Fruit fly (Drosophila melanogaster) whole organism, adult: ENCODE data around the gene CG13010.

Experiments used
- CG11617 ChIP-seq: fragments of 200-800 bp; sonication (Bioruptor generic); optimal IDR thresholded peaks from 2 replicates; lab custom pipeline; 2017; ENCODE audit warnings: mild to moderate bottlenecking, missing biosample characterization, missing genetic modification reagents, missing genetic modification characterization
- CG12768 ChIP-seq: fragments of 200-800 bp; sonication (Bioruptor generic); optimal IDR thresholded peaks from 2 replicates; lab custom pipeline; 2017; ENCODE audit warnings: missing biosample characterization, missing genetic modification characterization, mild to moderate bottlenecking, moderate library complexity, missing genetic modification reagents
- CG14711 ChIP-seq: fragments of 200-800 bp; sonication (Bioruptor generic); optimal IDR thresholded peaks from 2 replicates; lab custom pipeline; 2018; ENCODE audit warnings: missing biosample characterization, mild to moderate bottlenecking, missing genetic modification characterization, moderate library complexity
- CG1620 ChIP-seq: fragments of 200-800 bp; sonication (Bioruptor generic); optimal IDR thresholded peaks from 2 replicates; lab custom pipeline; 2016; ENCODE audit warnings: missing biosample characterization, missing genetic modification characterization
- CG33017 ChIP-seq: fragments of 200-800 bp; sonication (Bioruptor generic); optimal IDR thresholded peaks from 2 replicates; lab custom pipeline; 2018; ENCODE audit warnings: missing biosample characterization, mild to moderate bottlenecking, missing genetic modification characterization, moderate library complexity
- CG5204 ChIP-seq: fragments of 200-800 bp; sonication (Bioruptor generic); optimal IDR thresholded peaks from 2 replicates; lab custom pipeline; 2016; ENCODE audit warnings: missing biosample characterization, missing genetic modification characterization
- CG7045 ChIP-seq: fragments of 200-800 bp; sonication (Bioruptor generic); optimal IDR thresholded peaks from 2 replicates; lab custom pipeline; 2017; ENCODE audit warnings: missing biosample characterization, mild to moderate bottlenecking, missing genetic modification characterization
- CG7101 ChIP-seq: fragments of 200-800 bp; sonication (Bioruptor generic); optimal IDR thresholded peaks from 2 replicates; lab custom pipeline; 2018; ENCODE audit warnings: missing biosample characterization, mild to moderate bottlenecking, missing genetic modification characterization, moderate library complexity
- Clk ChIP-seq: fragments of 200-800 bp; sonication (Bioruptor generic); optimal IDR thresholded peaks from 2 replicates; lab custom pipeline; 2017; ENCODE audit warnings: missing biosample characterization, missing genetic modification characterization
- Crg-1 ChIP-seq: fragments of 200-800 bp; sonication (Bioruptor generic); optimal IDR thresholded peaks from 2 replicates; lab custom pipeline; 2016; ENCODE audit warnings: missing biosample characterization, missing genetic modification characterization
- Hr96 ChIP-seq: fragments of 200-800 bp; sonication (Bioruptor generic); optimal IDR thresholded peaks from 2 replicates; lab custom pipeline; 2016; ENCODE audit warnings: missing biosample characterization, missing genetic modification characterization
- Mnt ChIP-seq: fragments of 200-800 bp; sonication (Bioruptor generic); optimal IDR thresholded peaks from 2 replicates; lab custom pipeline; 2016; ENCODE audit warnings: missing biosample characterization, mild to moderate bottlenecking, missing genetic modification characterization
- bab1 ChIP-seq: fragments of 200-800 bp; sonication (Bioruptor generic); optimal IDR thresholded peaks from 3 replicates; lab custom pipeline; 2019; ENCODE audit warnings: missing biosample characterization, mild to moderate bottlenecking, missing genetic modification characterization, moderate library complexity
- cic ChIP-seq: fragments of 200-800 bp; sonication (Bioruptor generic); optimal IDR thresholded peaks from 2 replicates; lab custom pipeline; 2017; ENCODE audit warnings: missing biosample characterization, mild to moderate bottlenecking, missing genetic modification characterization, moderate library complexity
- cnc ChIP-seq, 2 experiments: fragments of >200 bp; optimal IDR thresholded peaks; 2 replicates each; lab custom pipeline; 2017
- kay ChIP-seq: fragments of 200-800 bp; sonication (Bioruptor generic); peaks from one replicate; lab custom pipeline; 2016; ENCODE audit warnings: missing biosample characterization, missing genetic modification characterization, borderline replicate concordance
- ovo ChIP-seq: fragments of 200-800 bp; sonication (Bioruptor generic); optimal IDR thresholded peaks from 2 replicates; lab custom pipeline; 2016; ENCODE audit warnings: missing biosample characterization, missing genetic modification characterization
- pad ChIP-seq: fragments of 200-800 bp; sonication (Bioruptor generic); optimal IDR thresholded peaks from 3 replicates; lab custom pipeline; 2017; ENCODE audit warnings: missing biosample characterization, missing genetic modification characterization, mild to moderate bottlenecking, moderate library complexity, missing genetic modification reagents
- tj ChIP-seq: fragments of 200-800 bp; sonication (Bioruptor generic); optimal IDR thresholded peaks from 3 replicates; lab custom pipeline; 2017; ENCODE audit warnings: missing biosample characterization, mild to moderate bottlenecking, missing genetic modification characterization, moderate library complexity
- toe ChIP-seq: fragments of 200-800 bp; sonication (Bioruptor generic); optimal IDR thresholded peaks from 2 replicates; lab custom pipeline; 2016; ENCODE audit warnings: missing biosample characterization, missing genetic modification characterization

Gene CG13010

dm6 chrX:16640260-16641100 is 38.3 kb downstream of the CG13010 start, which contains the start of the genes SNRPG and mthl1:
Gene SNRPG (minus strand): TSS chrX:16640419.
Gene mthl1 (plus strand): TSS chrX:16640968.
- TF ChIP-seq CG1620 (GFP tag; lab: Kevin White, UChicago) (peak; percentile 77), CG7045 (peak; percentile 54), tj (GFP tag; lab: Kevin White, UChicago) (no peak), pad (GFP tag; lab: Kevin White, UChicago) (peak; percentile 64), toe (GFP tag; lab: Kevin White, UChicago) (peak; percentile 63), kay (GFP tag; lab: Kevin White, UChicago) (no peak), cic (GFP tag; lab: Kevin White, UChicago) (no peak), CG11617 (GFP tag; lab: Kevin White, UChicago) (peak; percentile 63), Clk (GFP tag; lab: Kevin White, UChicago) (peak; percentile 52), cnc (optimal IDR thresholded peaks at IDR 0.05; lab: Kevin White, UChicago) (no peak), Crg-1 (GFP tag; lab: Kevin White, UChicago) (peak; percentile 40), Mnt (GFP tag; lab: Kevin White, UChicago) (peak; percentile 71), Hr96 (GFP tag; lab: Kevin White, UChicago) (no peak), CG12768 (GFP tag; lab: Kevin White, UChicago) (peak; percentile 73), CG14711 (tag; lab: Kevin White, UChicago) (peak; percentile 63), CG5204 (GFP tag; lab: Kevin White, UChicago) (peak; percentile 81), CG33017 (tag; lab: Kevin White, UChicago) (no peak), ovo (GFP tag; lab: Kevin White, UChicago) (peak; percentile 36), bab1 (GFP tag; lab: Kevin White, UChicago) (peak; percentile 58), CG7101 (tag; lab: Kevin White, UChicago) (peak; percentile 73)

- TF ChIP-seq tj (GFP tag; lab: Kevin White, UChicago) (peak; percentile 67), Hr96 (GFP tag; lab: Kevin White, UChicago) (peak; percentile 89), CG5204 (GFP tag; lab: Kevin White, UChicago) (peak; percentile 65), cnc (optimal IDR thresholded peaks at IDR 0.05; lab: Kevin White, UChicago) (no peak), CG1620 (GFP tag; lab: Kevin White, UChicago) (peak; percentile 90), CG7045 (peak; percentile 58), toe (GFP tag; lab: Kevin White, UChicago) (peak; percentile 54), CG14711 (tag; lab: Kevin White, UChicago) (peak; percentile 70), Mnt (GFP tag; lab: Kevin White, UChicago) (peak; percentile 93), CG33017 (tag; lab: Kevin White, UChicago) (peak; percentile 59), CG11617 (GFP tag; lab: Kevin White, UChicago) (peak; percentile 94), CG12768 (GFP tag; lab: Kevin White, UChicago) (peak; percentile 77), Clk (GFP tag; lab: Kevin White, UChicago) (peak; percentile 9), bab1 (GFP tag; lab: Kevin White, UChicago) (peak; percentile 92), ovo (GFP tag; lab: Kevin White, UChicago) (peak; percentile 88), CG7101 (tag; lab: Kevin White, UChicago) (peak; percentile 94), Crg-1 (GFP tag; lab: Kevin White, UChicago) (peak; percentile 88), cic (GFP tag; lab: Kevin White, UChicago) (no peak), pad (GFP tag; lab: Kevin White, UChicago) (peak; percentile 82), kay (GFP tag; lab: Kevin White, UChicago) (no peak)
Measured at dm6 chrX:16637594-16638485, 40.9 kb downstream of the CG13010 start, which contains the start of gene RpS19a. Gene RpS19a (plus strand): TSS chrX:16637894.

- TF ChIP-seq CG7101 (tag; lab: Kevin White, UChicago) (no peak), tj (GFP tag; lab: Kevin White, UChicago) (peak; percentile 41), bab1 (GFP tag; lab: Kevin White, UChicago) (no peak), Crg-1 (GFP tag; lab: Kevin White, UChicago) (no peak), cic (GFP tag; lab: Kevin White, UChicago) (peak; percentile 30), CG12768 (GFP tag; lab: Kevin White, UChicago) (no peak)
Measured at dm6 chrX:16637106-16637590, 41.6 kb downstream of the CG13010 start, which contains the start of gene Rok. Gene Rok (minus strand): TSS chrX:16637414.

dm6 chrX:16633181-16633957 is 45.4 kb downstream of the CG13010 start:
- TF ChIP-seq cnc (optimal IDR thresholded peaks at IDR 0.05; lab: Kevin White, UChicago) (no peak), Clk (GFP tag; lab: Kevin White, UChicago) (no peak), CG12768 (GFP tag; lab: Kevin White, UChicago) (peak; percentile 96), toe (GFP tag; lab: Kevin White, UChicago) (peak; percentile 8), CG33017 (tag; lab: Kevin White, UChicago) (peak; percentile 1), tj (GFP tag; lab: Kevin White, UChicago) (peak; percentile 39), Crg-1 (GFP tag; lab: Kevin White, UChicago) (no peak), pad (GFP tag; lab: Kevin White, UChicago) (peak; percentile 10), ovo (GFP tag; lab: Kevin White, UChicago) (no peak), Hr96 (GFP tag; lab: Kevin White, UChicago) (peak; percentile 29), bab1 (GFP tag; lab: Kevin White, UChicago) (no peak), CG5204 (GFP tag; lab: Kevin White, UChicago) (peak; percentile 22), Mnt (GFP tag; lab: Kevin White, UChicago) (peak; percentile 97), CG7101 (tag; lab: Kevin White, UChicago) (no peak), cic (GFP tag; lab: Kevin White, UChicago) (peak; percentile 78), kay (GFP tag; lab: Kevin White, UChicago) (no peak), CG11617 (GFP tag; lab: Kevin White, UChicago) (peak; percentile 11), CG1620 (GFP tag; lab: Kevin White, UChicago) (no peak), CG7045 (peak; percentile 6), CG14711 (tag; lab: Kevin White, UChicago) (no peak)
